Fruit fly (Drosophila melanogaster) whole organism, pupa: Measurements from ENCODE around the gene CG15024.

Experiments
- CG12605 ChIP-seq: fragments of 200-800 bp; sonication (Bioruptor generic); IDR thresholded peaks from 2 replicates; pipeline ENCODE4 v1.3.6; 2022; ENCODE audit warnings: missing biosample characterization, missing genetic modification characterization
- CG32121 ChIP-seq: fragments of 200-800 bp; sonication (Bioruptor generic); IDR thresholded peaks from 2 replicates; pipeline ENCODE4 v1.3.6; 2022; ENCODE audit warnings: missing biosample characterization, missing genetic modification characterization
- CG34367 ChIP-seq: fragments of 200-800 bp; sonication (Bioruptor generic); optimal IDR thresholded peaks from 2 replicates; lab custom pipeline; 2018; ENCODE audit warnings: missing biosample characterization, mild to moderate bottlenecking, missing genetic modification characterization
- CG4496 ChIP-seq: fragments of 200-800 bp; sonication (Bioruptor generic); IDR thresholded peaks from 3 replicates; pipeline ENCODE4 v1.3.6; 2022; ENCODE audit warnings: missing biosample characterization, missing genetic modification characterization
- CG8159 ChIP-seq: fragments of 200-800 bp; sonication (Bioruptor generic); optimal IDR thresholded peaks from 3 replicates; lab custom pipeline; 2018; ENCODE audit warnings: missing biosample characterization, mild to moderate bottlenecking, missing genetic modification characterization, moderate library complexity
- CG8301 ChIP-seq: fragments of 200-800 bp; sonication (Bioruptor generic); optimal IDR thresholded peaks from 2 replicates; lab custom pipeline; 2018; ENCODE audit warnings: missing biosample characterization, mild to moderate bottlenecking, missing genetic modification characterization
- CG9948 ChIP-seq: fragments of 200-800 bp; sonication (Bioruptor generic); optimal IDR thresholded peaks from 2 replicates; lab custom pipeline; 2018; ENCODE audit warnings: missing biosample characterization, mild to moderate bottlenecking, missing genetic modification characterization, moderate library complexity
- D1 ChIP-seq: fragments of 200-800 bp; sonication (Bioruptor generic); optimal IDR thresholded peaks from 2 replicates; lab custom pipeline; 2018; ENCODE audit warnings: missing biosample characterization, mild to moderate bottlenecking, missing genetic modification characterization, moderate library complexity
- EcR ChIP-seq: fragments of 200-800 bp; sonication (Bioruptor generic); optimal IDR thresholded peaks from 3 replicates; lab custom pipeline; 2019; ENCODE audit warnings: missing biosample characterization, missing genetic modification characterization, mild to moderate bottlenecking, moderate library complexity, missing genetic modification reagents
- Snoo ChIP-seq: fragments of 200-800 bp; sonication (Bioruptor generic); optimal IDR thresholded peaks from 3 replicates; lab custom pipeline; 2017; ENCODE audit warnings: missing biosample characterization, mild to moderate bottlenecking, missing genetic modification characterization, inconsistent platforms
- fd96Ca ChIP-seq: fragments of 200-800 bp; sonication (Bioruptor generic); IDR thresholded peaks from 3 replicates; pipeline ENCODE4 v1.3.6; 2022; ENCODE audit warnings: missing biosample characterization, missing genetic modification characterization
- gl ChIP-seq: fragments of 200-800 bp; sonication (Bioruptor generic); optimal IDR thresholded peaks from 2 replicates; lab custom pipeline; 2018; ENCODE audit warnings: missing biosample characterization, mild to moderate bottlenecking, missing genetic modification characterization
- rn ChIP-seq: fragments of 200-800 bp; sonication (Bioruptor generic); IDR thresholded peaks from 2 replicates; pipeline ENCODE4 v1.3.6; 2022; ENCODE audit warnings: missing biosample characterization, missing genetic modification characterization

DNA sequence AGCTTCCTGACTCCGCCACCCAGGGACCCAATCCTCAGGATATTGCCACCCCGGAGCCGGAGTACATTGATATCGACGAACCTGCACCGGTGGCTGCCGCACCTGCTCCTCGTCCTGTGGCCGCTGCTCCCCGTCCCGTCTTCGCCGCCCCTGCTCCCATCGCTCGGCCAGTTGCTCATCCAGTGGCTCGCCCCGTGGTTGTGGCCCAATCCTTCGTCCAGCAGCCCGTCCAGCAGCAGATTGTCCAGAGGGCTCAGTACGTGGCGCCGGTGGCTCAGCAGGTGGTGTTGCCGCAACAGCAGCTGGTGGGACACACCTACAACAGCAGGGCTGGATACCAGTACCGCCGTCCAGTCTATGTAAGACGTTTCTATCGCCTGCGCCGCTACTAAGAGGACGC is 16.4 kb downstream of the CG15024 start:
- TF ChIP-seq CG4496 (GFP tag; lab: Robert Waterston, UW) (no peak), rn (no peak), CG32121 (GFP tag; lab: Robert Waterston, UW) (no peak), Snoo (tag; lab: Kevin White, UChicago) (no peak), D1 (tag; lab: Kevin White, UChicago) (no peak), EcR (GFP tag; lab: Kevin White, UChicago) (no peak), CG8159 (tag; lab: Kevin White, UChicago) (no peak), CG34367 (tag; lab: Kevin White, UChicago) (no peak), CG12605 (GFP tag; lab: Robert Waterston, UW) (no peak), gl (tag; lab: Kevin White, UChicago) (no peak), CG9948 (tag; lab: Kevin White, UChicago) (no peak), CG8301 (tag; lab: Kevin White, UChicago) (no peak), fd96Ca (no peak)
